Worm (Caenorhabditis elegans) whole organism, L1 larva: ENCODE data around the gene Y43H11AL.1.

ENCODE experiments used
- lin-13 ChIP-seq: fragments of 150-350 bp; optimal IDR thresholded peaks from 2 replicates; lab custom pipeline; 2014; ENCODE audit warnings: missing biosample characterization, missing genetic modification reagents, missing genetic modification characterization
- lin-39 ChIP-seq: fragments of 150-350 bp; optimal IDR thresholded peaks from 2 replicates; lab custom pipeline; 2014; ENCODE audit warnings: missing biosample characterization, missing genetic modification reagents, missing genetic modification characterization
- rnt-1 ChIP-seq: sonication (generic microtip); optimal IDR thresholded peaks from 2 replicates; lab custom pipeline; 2016; ENCODE audit warnings: mild to moderate bottlenecking, missing genetic modification characterization, moderate library complexity, missing compliant biosample characterization
- unc-130 ChIP-seq: fragments of 150-350 bp; optimal IDR thresholded peaks from 2 replicates; lab custom pipeline; 2017; ENCODE audit warnings: missing biosample characterization, missing genetic modification characterization, inconsistent platforms

ce11 chrII:264053-264452 lies 31.5 kb upstream of the Y43H11AL.1 start, which contains the start of gene B0432.14:
- TF ChIP-seq rnt-1 (no peak), lin-39 (tag; lab: Kevin White, UChicago) (no peak), unc-130 (tag; lab: Kevin White, UChicago) (no peak), lin-13 (GFP tag; lab: Kevin White, UChicago) (no peak)
